Fruit fly (Drosophila melanogaster) whole organism, embryonic: ENCODE results near the gene mil.

Source experiments
- B-H1 ChIP-seq: fragments of 200-800 bp; sonication (Bioruptor generic); IDR thresholded peaks from 3 replicates; pipeline ENCODE4 v1.3.6; 2022; ENCODE audit warnings: missing biosample characterization, missing genetic modification characterization
- Bdp1 ChIP-seq: fragments of 200-800 bp; sonication (Bioruptor generic); optimal IDR thresholded peaks from 3 replicates; lab custom pipeline; 2016; ENCODE audit warnings: missing biosample characterization, missing genetic modification characterization
- Blimp-1 ChIP-seq: fragments of 200-800 bp; sonication (Bioruptor generic); optimal IDR thresholded peaks from 3 replicates; lab custom pipeline; 2018; ENCODE audit warnings: missing biosample characterization, missing genetic modification characterization, mild to moderate bottlenecking, moderate library complexity, missing genetic modification reagents
- CG12071 ChIP-seq: fragments of 200-800 bp; sonication (Bioruptor generic); optimal IDR thresholded peaks from 3 replicates; lab custom pipeline; 2018; ENCODE audit warnings: missing biosample characterization, mild to moderate bottlenecking, missing genetic modification characterization
- CG12219 ChIP-seq: fragments of 200-800 bp; sonication (Bioruptor generic); optimal IDR thresholded peaks from 3 replicates; lab custom pipeline; 2018; ENCODE audit warnings: missing biosample characterization, mild to moderate bottlenecking, missing genetic modification characterization
- CG14667 ChIP-seq: fragments of 200-800 bp; sonication (Bioruptor generic); IDR thresholded peaks from 2 replicates; pipeline ENCODE4 v1.3.6; 2022; ENCODE audit warnings: missing biosample characterization, missing genetic modification characterization
- CG16815 ChIP-seq: fragments of 200-800 bp; sonication (Bioruptor generic); optimal IDR thresholded peaks from 3 replicates; lab custom pipeline; 2017; ENCODE audit warnings: missing biosample characterization, mild to moderate bottlenecking, missing genetic modification characterization
- CG17385 ChIP-seq: fragments of 200-800 bp; sonication (Bioruptor generic); optimal IDR thresholded peaks from 3 replicates; lab custom pipeline; 2018; ENCODE audit warnings: missing biosample characterization, mild to moderate bottlenecking, missing genetic modification characterization
- CG18476 ChIP-seq: fragments of 200-800 bp; sonication (Bioruptor generic); optimal IDR thresholded peaks from 2 replicates; lab custom pipeline; 2016; ENCODE audit warnings: missing biosample characterization, mild to moderate bottlenecking, missing genetic modification characterization
- CG18619 ChIP-seq: fragments of 200-800 bp; sonication (Bioruptor generic); optimal IDR thresholded peaks from 3 replicates; lab custom pipeline; 2017; ENCODE audit warnings: missing biosample characterization, mild to moderate bottlenecking, missing genetic modification characterization
- CG30403 ChIP-seq: fragments of 200-800 bp; sonication (Bioruptor generic); optimal IDR thresholded peaks from 3 replicates; lab custom pipeline; 2016; ENCODE audit warnings: missing biosample characterization, missing genetic modification characterization
- CG32532 ChIP-seq: fragments of 200-800 bp; sonication (Bioruptor generic); IDR thresholded peaks from 2 replicates; pipeline ENCODE4 v1.3.6; 2022; ENCODE audit warnings: missing biosample characterization, missing genetic modification characterization
- CG3847 ChIP-seq: fragments of 200-800 bp; sonication (Bioruptor generic); IDR thresholded peaks from 2 replicates; pipeline ENCODE4 v1.3.6; 2022; ENCODE audit warnings: missing biosample characterization, missing genetic modification characterization
- CG7786 ChIP-seq: fragments of 200-800 bp; sonication (Bioruptor generic); optimal IDR thresholded peaks from 2 replicates; lab custom pipeline; 2016; ENCODE audit warnings: missing biosample characterization, missing genetic modification characterization
- CG8388 ChIP-seq: fragments of 200-800 bp; sonication (Bioruptor generic); optimal IDR thresholded peaks from 2 replicates; lab custom pipeline; 2019; ENCODE audit warnings: missing biosample characterization, mild to moderate bottlenecking, missing genetic modification characterization, moderate library complexity
- CkIIα-i1 ChIP-seq: fragments of 200-800 bp; sonication (Bioruptor generic); IDR thresholded peaks from 2 replicates; pipeline ENCODE4 v1.3.6; 2022; ENCODE audit warnings: missing biosample characterization, missing genetic modification characterization
- D ChIP-seq, 2 experiments: fragments of 200-800 bp in 1 of 2; fragments of >200 bp in 1 of 2; sonication (Bioruptor generic) in 1 of 2; optimal IDR thresholded peaks; 2 replicates in 1 of 2; 3 replicates in 1 of 2; lab custom pipeline; 2017; ENCODE audit warnings: mild to moderate bottlenecking in 1 of 2, missing biosample characterization in 1 of 2, missing genetic modification characterization in 1 of 2, missing genetic modification reagents in 1 of 2
- D19B ChIP-seq: fragments of 200-800 bp; sonication (Bioruptor generic); optimal IDR thresholded peaks from 2 replicates; lab custom pipeline; 2017; ENCODE audit warnings: missing biosample characterization, mild to moderate bottlenecking, missing genetic modification characterization
- Dll ChIP-seq: fragments of 200-800 bp; sonication (Bioruptor generic); IDR thresholded peaks from 4 replicates; pipeline ENCODE4 v1.3.6; 2022; ENCODE audit warnings: missing biosample characterization, missing genetic modification characterization; ENCODE audit not compliant: partially characterized antibody
- ERR ChIP-seq: fragments of 200-800 bp; sonication (Bioruptor generic); optimal IDR thresholded peaks from 2 replicates; lab custom pipeline; 2016; ENCODE audit warnings: missing biosample characterization, missing genetic modification characterization
- Eip74EF ChIP-seq, 2 experiments: fragments of 200-800 bp in 1 of 2; fragments of >200 bp in 1 of 2; sonication (Bioruptor generic) in 1 of 2; optimal IDR thresholded peaks; 2 replicates each; lab custom pipeline; 2017 to 2019; ENCODE audit warnings: missing biosample characterization in 2 of 2, missing genetic modification characterization in 2 of 2, mild to moderate bottlenecking in 1 of 2, moderate library complexity in 1 of 2
- GATAe ChIP-seq: fragments of 200-800 bp; sonication (Bioruptor generic); conservative IDR thresholded peaks from 2 replicates; pipeline ENCODE4 v1.3.6; 2022; ENCODE audit warnings: missing biosample characterization, missing genetic modification characterization
- Gug ChIP-seq: fragments of 200-800 bp; sonication (Bioruptor generic); IDR thresholded peaks from 4 replicates; pipeline ENCODE4 v1.3.6; 2022; ENCODE audit warnings: missing biosample characterization, missing genetic modification characterization
- Hr78 ChIP-seq, 2 experiments: fragments of 200-800 bp in 1 of 2; fragments of >200 bp in 1 of 2; sonication (Bioruptor generic) in 1 of 2; optimal IDR thresholded peaks; 2 replicates each; lab custom pipeline; 2017 to 2019; ENCODE audit warnings: missing biosample characterization in 2 of 2, missing genetic modification characterization in 2 of 2, mild to moderate bottlenecking in 1 of 2, moderate library complexity in 1 of 2
- Lhr ChIP-seq: fragments of 200-800 bp; sonication (Bioruptor generic); optimal IDR thresholded peaks from 3 replicates; lab custom pipeline; 2017; ENCODE audit warnings: mild to moderate bottlenecking, missing biosample characterization, missing genetic modification reagents, missing genetic modification characterization
- Lim3 ChIP-seq: fragments of 200-800 bp; sonication (Bioruptor generic); IDR thresholded peaks from 2 replicates; pipeline ENCODE4 v1.3.6; 2022; ENCODE audit warnings: missing biosample characterization, missing genetic modification characterization
- MBD-R2 ChIP-seq: fragments of 200-800 bp; sonication (Bioruptor generic); IDR thresholded peaks from 2 replicates; pipeline ENCODE4 v1.3.6; 2022; ENCODE audit warnings: missing biosample characterization, missing genetic modification characterization
- Mrtf ChIP-seq: fragments of 200-800 bp; sonication (Bioruptor generic); IDR thresholded peaks from 3 replicates; pipeline ENCODE4 v1.3.6; 2022; ENCODE audit warnings: missing biosample characterization, missing genetic modification characterization
- Myb ChIP-seq: fragments of 200-800 bp; sonication (Bioruptor generic); optimal IDR thresholded peaks from 2 replicates; lab custom pipeline; 2016; ENCODE audit warnings: missing biosample characterization, missing genetic modification characterization
- NK7.1 ChIP-seq: fragments of 200-800 bp; sonication (Bioruptor generic); optimal IDR thresholded peaks from 3 replicates; lab custom pipeline; 2016; ENCODE audit warnings: missing biosample characterization, missing genetic modification characterization
- Oli ChIP-seq: fragments of 200-800 bp; sonication (Bioruptor generic); optimal IDR thresholded peaks from 2 replicates; lab custom pipeline; 2018; ENCODE audit warnings: missing biosample characterization, mild to moderate bottlenecking, missing genetic modification characterization, moderate library complexity
- PHDP ChIP-seq: fragments of 200-800 bp; sonication (Bioruptor generic); optimal IDR thresholded peaks from 3 replicates; lab custom pipeline; 2018; ENCODE audit warnings: missing biosample characterization, mild to moderate bottlenecking, missing genetic modification characterization, moderate library complexity
- Tbp ChIP-seq: fragments of >200 bp; optimal IDR thresholded peaks from 2 replicates; lab custom pipeline; 2018; ENCODE audit warnings: missing biosample characterization, missing genetic modification characterization
- Xbp1 ChIP-seq: fragments of 200-800 bp; sonication (Bioruptor generic); optimal IDR thresholded peaks from 3 replicates; lab custom pipeline; 2016; ENCODE audit warnings: missing biosample characterization, mild to moderate bottlenecking, missing genetic modification characterization
- cg ChIP-seq: fragments of 200-800 bp; sonication (Bioruptor generic); optimal IDR thresholded peaks from 3 replicates; lab custom pipeline; 2019; ENCODE audit warnings: missing biosample characterization, mild to moderate bottlenecking, missing genetic modification characterization, moderate library complexity
- chm ChIP-seq: fragments of 200-800 bp; sonication (Bioruptor generic); IDR thresholded peaks from 2 replicates; pipeline ENCODE4 v1.3.6; 2022; ENCODE audit warnings: missing biosample characterization, missing genetic modification characterization
- fd102C ChIP-seq: fragments of 200-800 bp; sonication (Bioruptor generic); optimal IDR thresholded peaks from 2 replicates; lab custom pipeline; 2018; ENCODE audit warnings: missing biosample characterization, mild to moderate bottlenecking, missing genetic modification characterization, moderate library complexity
- ftz-f1 ChIP-seq: fragments of 200-800 bp; sonication (Bioruptor generic); optimal IDR thresholded peaks from 2 replicates; lab custom pipeline; 2016; ENCODE audit warnings: missing biosample characterization, missing genetic modification characterization
- fu2 ChIP-seq: fragments of 200-800 bp; sonication (Bioruptor generic); optimal IDR thresholded peaks from 2 replicates; lab custom pipeline; 2016; ENCODE audit warnings: missing biosample characterization, missing genetic modification characterization
- inv ChIP-seq: fragments of 200-800 bp; sonication (Bioruptor generic); IDR thresholded peaks from 2 replicates; pipeline ENCODE4 v1.3.6; 2022; ENCODE audit warnings: missing biosample characterization, missing genetic modification characterization; ENCODE audit not compliant: partially characterized antibody
- klu ChIP-seq: fragments of 200-800 bp; sonication (Bioruptor generic); IDR thresholded peaks from 2 replicates; pipeline ENCODE4 v1.3.6; 2022; ENCODE audit warnings: missing biosample characterization, missing genetic modification characterization
- knrl ChIP-seq: fragments of 200-800 bp; sonication (Bioruptor generic); IDR thresholded peaks from 3 replicates; pipeline ENCODE4 v1.3.6; 2022; ENCODE audit warnings: missing biosample characterization, missing genetic modification characterization; ENCODE audit not compliant: partially characterized antibody
- mirr ChIP-seq: fragments of 200-800 bp; sonication (Bioruptor generic); optimal IDR thresholded peaks from 3 replicates; lab custom pipeline; 2018; ENCODE audit warnings: missing biosample characterization, mild to moderate bottlenecking, missing genetic modification characterization
- oc ChIP-seq: fragments of 200-800 bp; sonication (Bioruptor generic); optimal IDR thresholded peaks from 2 replicates; lab custom pipeline; 2018; ENCODE audit warnings: missing biosample characterization, mild to moderate bottlenecking, missing genetic modification characterization, moderate library complexity
- pfk ChIP-seq: fragments of 200-800 bp; sonication (Bioruptor generic); optimal IDR thresholded peaks from 2 replicates; lab custom pipeline; 2018; ENCODE audit warnings: missing biosample characterization, mild to moderate bottlenecking, missing genetic modification characterization, moderate library complexity
- ranshi ChIP-seq: fragments of 200-800 bp; sonication (Bioruptor generic); IDR thresholded peaks from 2 replicates; pipeline ENCODE4 v1.3.6; 2022; ENCODE audit warnings: missing biosample characterization, missing genetic modification characterization
- rib ChIP-seq: fragments of 200-800 bp; sonication (Bioruptor generic); IDR thresholded peaks from 2 replicates; pipeline ENCODE4 v1.3.6; 2022; ENCODE audit warnings: missing biosample characterization, missing genetic modification characterization
- sim ChIP-seq: fragments of 200-800 bp; sonication (Bioruptor generic); IDR thresholded peaks from 2 replicates; pipeline ENCODE4 v1.3.6; 2022; ENCODE audit warnings: missing biosample characterization, missing genetic modification characterization
- sisA ChIP-seq: fragments of 200-800 bp; sonication (Bioruptor generic); IDR thresholded peaks from 2 replicates; pipeline ENCODE4 v1.3.6; 2022; ENCODE audit warnings: missing biosample characterization, missing genetic modification characterization
- tin ChIP-seq: fragments of 200-800 bp; sonication (Bioruptor generic); optimal IDR thresholded peaks from 3 replicates; lab custom pipeline; 2016; ENCODE audit warnings: missing biosample characterization, missing genetic modification characterization
- zen2 ChIP-seq: fragments of 200-800 bp; sonication (Bioruptor generic); IDR thresholded peaks from 3 replicates; pipeline ENCODE4 v1.3.6; 2022; ENCODE audit warnings: missing biosample characterization, missing genetic modification characterization; ENCODE audit not compliant: partially characterized antibody

The mil gene

dm6 chr3R:27953890-27954289 lies 41.6 kb downstream of the mil start, which contains the start of gene CG4951 (continued):
- peak; percentile 63 for TF ChIP-seq zen2
- no peak for TF ChIP-seq pfk (GFP tag; lab: Kevin White, UChicago)
- TF ChIP-seq ftz-f1 (GFP tag; lab: Kevin White, UChicago): no peak
- no peak for TF ChIP-seq Mrtf (GFP tag; lab: Robert Waterston, UW)
- no peak for TF ChIP-seq CG18476 (GFP tag; lab: Kevin White, UChicago)
- no peak for TF ChIP-seq Hr78 (GFP tag; optimal IDR thresholded peaks at IDR 0.05; lab: Kevin White, UChicago)
- TF ChIP-seq Lim3 (GFP tag; lab: Robert Waterston, UW): no peak
- TF ChIP-seq CG30403 (GFP tag; lab: Kevin White, UChicago): no peak
- no peak for TF ChIP-seq D (optimal IDR thresholded peaks at IDR 0.05; lab: Kevin White, UChicago)
- TF ChIP-seq D (GFP tag; optimal IDR thresholded peaks at IDR 0.05; lab: Kevin White, UChicago): no peak
- no peak for TF ChIP-seq Eip74EF (GFP tag; optimal IDR thresholded peaks at IDR 0.05; lab: Kevin White, UChicago)
- TF ChIP-seq CG16815 (GFP tag; lab: Kevin White, UChicago): no peak
- TF ChIP-seq inv (GFP tag; lab: Robert Waterston, UW): no peak
- no peak for TF ChIP-seq CG18619 (GFP tag; lab: Kevin White, UChicago)
- TF ChIP-seq oc (tag; lab: Kevin White, UChicago): no peak
- no peak for TF ChIP-seq CG12219 (GFP tag; lab: Kevin White, UChicago)
- TF ChIP-seq Tbp (GFP tag; lab: Kevin White, UChicago): no peak
- no peak for TF ChIP-seq PHDP
- TF ChIP-seq GATAe (GFP tag; lab: Robert Waterston, UW): no peak
- TF ChIP-seq Oli (tag; lab: Kevin White, UChicago): no peak
- TF ChIP-seq sim: no peak
- no peak for TF ChIP-seq CG12071 (GFP tag; lab: Kevin White, UChicago)
- TF ChIP-seq CG32532 (GFP tag; lab: Robert Waterston, UW): no peak
- TF ChIP-seq knrl (GFP tag; lab: Robert Waterston, UW): peak; percentile 32; the same call in 1 of the 3 replicates
- TF ChIP-seq CG8388 (GFP tag; lab: Kevin White, UChicago): no peak
- TF ChIP-seq sisA: no peak
- no peak for TF ChIP-seq CG7786 (GFP tag; lab: Kevin White, UChicago)
- TF ChIP-seq Bdp1 (GFP tag; lab: Kevin White, UChicago): no peak
- no peak for TF ChIP-seq fd102C (GFP tag; lab: Kevin White, UChicago)
- TF ChIP-seq B-H1 (GFP tag; lab: Robert Waterston, UW): no peak
- TF ChIP-seq klu (GFP tag; lab: Robert Waterston, UW): no peak
- TF ChIP-seq Gug: no peak
- TF ChIP-seq Lhr: no peak
- no peak for TF ChIP-seq Xbp1 (GFP tag; lab: Kevin White, UChicago)
- no peak for TF ChIP-seq cg (GFP tag; lab: Kevin White, UChicago)
- TF ChIP-seq Myb: peak; percentile 34
- TF ChIP-seq rib: no peak
- TF ChIP-seq ranshi (GFP tag; lab: Robert Waterston, UW): no peak
- peak; percentile 62; the same call in 2 of the 4 replicates for TF ChIP-seq Dll (GFP tag; lab: Robert Waterston, UW)
- no peak for TF ChIP-seq fu2 (GFP tag; lab: Kevin White, UChicago)
- TF ChIP-seq MBD-R2: peak; percentile 86
- TF ChIP-seq ERR (GFP tag; lab: Kevin White, UChicago): no peak
- TF ChIP-seq NK7.1 (GFP tag; lab: Kevin White, UChicago): no peak
- TF ChIP-seq D19B (GFP tag; lab: Kevin White, UChicago): no peak
- TF ChIP-seq CG14667 (GFP tag; lab: Robert Waterston, UW): no peak
- TF ChIP-seq CG17385: no peak
- no peak for TF ChIP-seq Blimp-1
- TF ChIP-seq CkIIα-i1 (GFP tag; lab: Robert Waterston, UW): no peak
- TF ChIP-seq tin (GFP tag; lab: Kevin White, UChicago): no peak
- no peak for TF ChIP-seq chm
- no peak for TF ChIP-seq mirr (GFP tag; lab: Kevin White, UChicago)
- TF ChIP-seq CG3847: peak; percentile 56
